Fruit fly (Drosophila melanogaster): ENCODE results near the gene CG3349.

- TF ChIP-seq Hr78 (GFP tag; optimal IDR thresholded peaks at IDR 0.05), result no peak
- no peak for TF ChIP-seq Dif (GFP tag; optimal IDR thresholded peaks at IDR 0.05; ENCODE audit: partially characterized antibody)
- no peak for TF ChIP-seq tai (GFP tag; optimal IDR thresholded peaks at IDR 0.05)
- TF ChIP-seq OdsH (GFP tag; optimal IDR thresholded peaks at IDR 0.05), result peak; percentile 59
- peak; percentile 42 for TF ChIP-seq Hnf4 (GFP tag; optimal IDR thresholded peaks at IDR 0.05)
- peak; percentile 18 for TF ChIP-seq psq (GFP tag; optimal IDR thresholded peaks at IDR 0.05)
- TF ChIP-seq Rel (GFP tag; optimal IDR thresholded peaks at IDR 0.05), result no peak
- TF ChIP-seq Rel (tag; optimal IDR thresholded peaks at IDR 0.05), result no peak
- peak; percentile 51 for TF ChIP-seq fru (GFP tag; optimal IDR thresholded peaks at IDR 0.05)
- TF ChIP-seq Mio (GFP tag; optimal IDR thresholded peaks at IDR 0.05), result no peak
- TF ChIP-seq Hr83 (GFP tag; optimal IDR thresholded peaks at IDR 0.05; ENCODE audit: poor library complexity, severe bottlenecking), result no peak
- no peak for TF ChIP-seq GATAd (GFP tag; optimal IDR thresholded peaks at IDR 0.05)
- no peak for TF ChIP-seq Dfd (GFP tag; optimal IDR thresholded peaks at IDR 0.05)
- no peak for TF ChIP-seq CrebA (GFP tag; optimal IDR thresholded peaks at IDR 0.05; ENCODE audit: borderline replicate concordance)
Observed at dm6 chr3L:15005085-15005484, 25.7 kb downstream of the CG3349 start.
